Worm (Caenorhabditis elegans): ENCODE measurements around the gene cki-2.

ce11 chrII:7819359-7819758, 3.1 kb downstream of the cki-2 start:
- TF ChIP-seq tra-4 (tag; optimal IDR thresholded peaks at IDR 0.05) (no peak), ceh-36 (tag; optimal IDR thresholded peaks at IDR 0.05) (no peak), hmg-4 (GFP tag; optimal IDR thresholded peaks at IDR 0.05) (no peak)
